Worm (Caenorhabditis elegans): ENCODE data around the gene dmd-9.

dmd-9 gene

ce11 chrIV:3289237-3289636 lies 34.9 kb upstream of the dmd-9 start, which contains the start of gene gcy-23:
Gene gcy-23 (minus strand): TSS chrIV:3289337.
- TF ChIP-seq rnt-1 (tag; optimal IDR thresholded peaks at IDR 0.05) (no peak), hlh-8 (tag; optimal IDR thresholded peaks at IDR 0.05) (no peak), hlh-30 (tag; optimal IDR thresholded peaks at IDR 0.05; ENCODE audit: insufficient read depth) (no peak), C08G9.2 (tag; optimal IDR thresholded peaks at IDR 0.05) (no peak), unc-42 (tag; optimal IDR thresholded peaks at IDR 0.05) (no peak), fax-1 (tag; optimal IDR thresholded peaks at IDR 0.05) (no peak), ama-1 (optimal IDR thresholded peaks at IDR 0.05) (no peak), ceh-14 (tag; optimal IDR thresholded peaks at IDR 0.05) (no peak), sdc-2 (tag; optimal IDR thresholded peaks at IDR 0.05) (no peak), eyg-1 (tag; optimal IDR thresholded peaks at IDR 0.05) (no peak), fkh-6 (tag; optimal IDR thresholded peaks at IDR 0.05) (no peak), ttx-3 (tag; optimal IDR thresholded peaks at IDR 0.05) (no peak), pros-1 (tag; optimal IDR thresholded peaks at IDR 0.05) (no peak), tbx-2 (tag; optimal IDR thresholded peaks at IDR 0.05) (no peak), ceh-31 (tag; optimal IDR thresholded peaks at IDR 0.05) (no peak), fkh-10 (GFP tag; optimal IDR thresholded peaks at IDR 0.05) (no peak), ahr-1 (tag; optimal IDR thresholded peaks at IDR 0.05) (no peak)

ce11 chrIV:3278822-3279221 lies 24.5 kb upstream of the dmd-9 start:
- TF ChIP-seq ref-2 (tag; optimal IDR thresholded peaks at IDR 0.05), result peak; percentile 21
- peak; percentile 62 for TF ChIP-seq unc-55 (GFP tag; optimal IDR thresholded peaks at IDR 0.05)
- no peak for TF ChIP-seq ceh-6 (GFP tag; optimal IDR thresholded peaks at IDR 0.05)

ce11 chrIV:3273295-3273694 lies 19.0 kb upstream of the dmd-9 start, which contains the start of gene T26C12.3:
Gene T26C12.3 (minus strand): TSS chrIV:3273395.
- no peak for TF ChIP-seq ahr-1 (tag; optimal IDR thresholded peaks at IDR 0.05)
- no peak for TF ChIP-seq pqm-1 (tag; optimal IDR thresholded peaks at IDR 0.05)

ce11 chrIV:3271342-3271741 lies 17.0 kb upstream of the dmd-9 start:
- no peak for TF ChIP-seq hlh-30 (tag; optimal IDR thresholded peaks at IDR 0.05; ENCODE audit: insufficient read depth)
- no peak for TF ChIP-seq ref-2 (tag; optimal IDR thresholded peaks at IDR 0.05)
- no peak for TF ChIP-seq ceh-18 (tag; optimal IDR thresholded peaks at IDR 0.05)
- TF ChIP-seq C08G9.2 (tag; optimal IDR thresholded peaks at IDR 0.05), result no peak
- no peak for TF ChIP-seq ttx-3 (tag; optimal IDR thresholded peaks at IDR 0.05)
- TF ChIP-seq mec-3 (tag; optimal IDR thresholded peaks at IDR 0.05; ENCODE audit: borderline replicate concordance), result no peak
- TF ChIP-seq elt-4 (tag; optimal IDR thresholded peaks at IDR 0.05), result no peak
- TF ChIP-seq ceh-19 (GFP tag; optimal IDR thresholded peaks at IDR 0.05), result no peak
- no peak for TF ChIP-seq nhr-11 (tag; optimal IDR thresholded peaks at IDR 0.05)
- TF ChIP-seq ahr-1 (tag; optimal IDR thresholded peaks at IDR 0.05), result no peak
- TF ChIP-seq unc-42 (tag; optimal IDR thresholded peaks at IDR 0.05), result no peak
- no peak for TF ChIP-seq dmd-4 (tag; optimal IDR thresholded peaks at IDR 0.05; ENCODE audit: borderline replicate concordance)
- no peak for TF ChIP-seq sox-4 (tag; optimal IDR thresholded peaks at IDR 0.05)
- no peak for TF ChIP-seq pag-3 (tag; optimal IDR thresholded peaks at IDR 0.05; ENCODE audit: borderline replicate concordance)
- TF ChIP-seq unc-3 (GFP tag; conservative IDR thresholded peaks at IDR 0.05), result no peak
- TF ChIP-seq unc-3 (tag; optimal IDR thresholded peaks at IDR 0.05), result no peak
- TF ChIP-seq elt-2 (tag; optimal IDR thresholded peaks at IDR 0.05), result no peak
- TF ChIP-seq ceh-34 (tag; optimal IDR thresholded peaks at IDR 0.05), result no peak
- TF ChIP-seq sox-2 (GFP tag; IDR thresholded peaks at IDR 0.05), result no peak
- TF ChIP-seq sdc-2 (tag; optimal IDR thresholded peaks at IDR 0.05), result no peak
- TF ChIP-seq hlh-13 (GFP tag; optimal IDR thresholded peaks at IDR 0.05), result no peak

- TF ChIP-seq syd-9 (tag; optimal IDR thresholded peaks at IDR 0.05) (no peak), tbx-2 (tag; optimal IDR thresholded peaks at IDR 0.05) (no peak), lim-6 (tag; optimal IDR thresholded peaks at IDR 0.05) (no peak), ets-4 (tag; optimal IDR thresholded peaks at IDR 0.05) (no peak), ceh-22 (tag; optimal IDR thresholded peaks at IDR 0.05) (no peak), ceh-31 (tag; optimal IDR thresholded peaks at IDR 0.05) (no peak), tbx-7 (tag; optimal IDR thresholded peaks at IDR 0.05) (no peak), elt-4 (tag; optimal IDR thresholded peaks at IDR 0.05) (no peak), lin-11 (tag; optimal IDR thresholded peaks at IDR 0.05) (no peak), dmd-4 (tag; optimal IDR thresholded peaks at IDR 0.05; ENCODE audit: borderline replicate concordance) (no peak)
Observed at ce11 chrIV:3267581-3267980, 13.2 kb upstream of the dmd-9 start, which contains the start of gene clec-173. Gene clec-173 (minus strand): TSS chrIV:3267681.
